Fruit fly (Drosophila melanogaster) whole organism, embryonic: Measurements from ENCODE around the gene His3.3B.
A peak's percentile ranks its signal among the peaks of the same experiment; 100 is the strongest.

Source experiments
- ATbp ChIP-seq: fragments of 200-800 bp; sonication (Bioruptor generic); optimal IDR thresholded peaks from 2 replicates; lab custom pipeline; 2017; ENCODE audit warnings: missing biosample characterization, mild to moderate bottlenecking, missing genetic modification characterization, missing genetic modification reagents
- Atf6 ChIP-seq: fragments of 200-800 bp; sonication (Bioruptor generic); IDR thresholded peaks from 2 replicates; pipeline ENCODE4 v1.3.6; 2022; ENCODE audit warnings: missing biosample characterization, missing genetic modification characterization
- CG10959 ChIP-seq: fragments of 200-800 bp; sonication (Bioruptor generic); IDR thresholded peaks from 2 replicates; pipeline ENCODE4 v1.3.6; 2022; ENCODE audit warnings: missing biosample characterization, missing genetic modification characterization
- CG10979 ChIP-seq: fragments of 200-800 bp; sonication (Bioruptor generic); optimal IDR thresholded peaks from 2 replicates; lab custom pipeline; 2018; ENCODE audit warnings: missing biosample characterization, mild to moderate bottlenecking, missing genetic modification characterization, moderate library complexity
- CG12236 ChIP-seq: fragments of 200-800 bp; sonication (Bioruptor generic); optimal IDR thresholded peaks from 2 replicates; lab custom pipeline; 2016; ENCODE audit warnings: missing biosample characterization, missing genetic modification characterization
- CG13775 ChIP-seq: fragments of 200-800 bp; sonication (Bioruptor generic); optimal IDR thresholded peaks from 3 replicates; lab custom pipeline; 2017; ENCODE audit warnings: missing biosample characterization, mild to moderate bottlenecking, missing genetic modification characterization
- CG13894 ChIP-seq: fragments of 200-800 bp; sonication (Bioruptor generic); optimal IDR thresholded peaks from 3 replicates; lab custom pipeline; 2018; ENCODE audit warnings: missing biosample characterization, mild to moderate bottlenecking, missing genetic modification characterization, moderate library complexity
- CG14667 ChIP-seq: fragments of 200-800 bp; sonication (Bioruptor generic); IDR thresholded peaks from 2 replicates; pipeline ENCODE4 v1.3.6; 2022; ENCODE audit warnings: missing biosample characterization, missing genetic modification characterization
- CG1647 ChIP-seq: fragments of 200-800 bp; sonication (Bioruptor generic); optimal IDR thresholded peaks from 3 replicates; lab custom pipeline; 2016; ENCODE audit warnings: missing biosample characterization, missing genetic modification characterization
- CG17361 ChIP-seq: fragments of 200-800 bp; sonication (Bioruptor generic); IDR thresholded peaks from 3 replicates; pipeline ENCODE4 v1.3.6; 2022; ENCODE audit warnings: missing biosample characterization, missing genetic modification characterization
- CG17568 ChIP-seq: fragments of 200-800 bp; sonication (Bioruptor generic); optimal IDR thresholded peaks from 2 replicates; lab custom pipeline; 2018; ENCODE audit warnings: missing biosample characterization, mild to moderate bottlenecking, missing genetic modification characterization, moderate library complexity
- CG2678 ChIP-seq: fragments of 200-800 bp; sonication (Bioruptor generic); optimal IDR thresholded peaks from 3 replicates; lab custom pipeline; 2019; ENCODE audit warnings: missing biosample characterization, mild to moderate bottlenecking, missing genetic modification characterization, moderate library complexity
- CG31388 ChIP-seq: fragments of 200-800 bp; sonication (Bioruptor generic); optimal IDR thresholded peaks from 2 replicates; lab custom pipeline; 2016; ENCODE audit warnings: missing biosample characterization, missing genetic modification characterization
- CG31441 ChIP-seq: fragments of 200-800 bp; sonication (Bioruptor generic); IDR thresholded peaks from 2 replicates; pipeline ENCODE4 v1.3.6; 2022; ENCODE audit warnings: missing biosample characterization, missing genetic modification characterization
- CG33557 ChIP-seq: fragments of 200-800 bp; sonication (Bioruptor generic); optimal IDR thresholded peaks from 2 replicates; lab custom pipeline; 2019; ENCODE audit warnings: missing biosample characterization, mild to moderate bottlenecking, missing genetic modification characterization, moderate library complexity
- CG5180 ChIP-seq: fragments of 200-800 bp; sonication (Bioruptor generic); optimal IDR thresholded peaks from 3 replicates; lab custom pipeline; 2017; ENCODE audit warnings: missing biosample characterization, missing genetic modification characterization, mild to moderate bottlenecking, moderate library complexity, missing genetic modification reagents
- CG5245 ChIP-seq: fragments of 200-800 bp; sonication (Bioruptor generic); optimal IDR thresholded peaks from 3 replicates; lab custom pipeline; 2016; ENCODE audit warnings: missing biosample characterization, missing genetic modification characterization
- CG6175 ChIP-seq: fragments of 200-800 bp; sonication (Bioruptor generic); IDR thresholded peaks from 3 replicates; pipeline ENCODE4 v1.3.6; 2022; ENCODE audit warnings: missing biosample characterization, missing genetic modification characterization
- CG7372 ChIP-seq: fragments of 200-800 bp; sonication (Bioruptor generic); IDR thresholded peaks from 2 replicates; pipeline ENCODE4 v1.3.6; 2022; ENCODE audit warnings: missing biosample characterization, missing genetic modification characterization
- CG7745 ChIP-seq: fragments of 200-800 bp; sonication (Bioruptor generic); optimal IDR thresholded peaks from 2 replicates; lab custom pipeline; 2018; ENCODE audit warnings: missing biosample characterization, mild to moderate bottlenecking, missing genetic modification characterization, moderate library complexity
- CG7839 ChIP-seq: fragments of 200-800 bp; sonication (Bioruptor generic); optimal IDR thresholded peaks from 3 replicates; lab custom pipeline; 2018; ENCODE audit warnings: missing biosample characterization, mild to moderate bottlenecking, missing genetic modification characterization, moderate library complexity
- CG9215 ChIP-seq: fragments of 200-800 bp; sonication (Bioruptor generic); IDR thresholded peaks from 2 replicates; pipeline ENCODE4 v1.3.6; 2022; ENCODE audit warnings: missing biosample characterization, missing genetic modification characterization
- CG9437 ChIP-seq: fragments of 200-800 bp; sonication (Bioruptor generic); optimal IDR thresholded peaks from 2 replicates; lab custom pipeline; 2018; ENCODE audit warnings: missing biosample characterization, mild to moderate bottlenecking, missing genetic modification characterization
- Dbx ChIP-seq: fragments of 200-800 bp; sonication (Bioruptor generic); IDR thresholded peaks from 3 replicates; pipeline ENCODE4 v1.3.6; 2022; ENCODE audit warnings: missing biosample characterization, missing genetic modification characterization
- Deaf1 ChIP-seq: fragments of 200-800 bp; optimal IDR thresholded peaks from 3 replicates; lab custom pipeline; 2019; ENCODE audit warnings: missing biosample characterization, mild to moderate bottlenecking, missing genetic modification characterization, moderate library complexity
- Drgx ChIP-seq: fragments of 200-800 bp; sonication (Bioruptor generic); IDR thresholded peaks from 2 replicates; pipeline ENCODE4 v1.3.6; 2022; ENCODE audit warnings: missing biosample characterization, missing genetic modification characterization
- Fer2 ChIP-seq: fragments of 200-800 bp; sonication (Bioruptor generic); optimal IDR thresholded peaks from 2 replicates; lab custom pipeline; 2018; ENCODE audit warnings: missing biosample characterization, mild to moderate bottlenecking, missing genetic modification characterization, moderate library complexity
- Gug ChIP-seq: fragments of 200-800 bp; sonication (Bioruptor generic); IDR thresholded peaks from 4 replicates; pipeline ENCODE4 v1.3.6; 2022; ENCODE audit warnings: missing biosample characterization, missing genetic modification characterization
- H2.0 ChIP-seq: fragments of 200-800 bp; sonication (Bioruptor generic); IDR thresholded peaks from 2 replicates; pipeline ENCODE4 v1.3.6; 2022; ENCODE audit warnings: missing biosample characterization, missing genetic modification characterization
- Hr39 ChIP-seq: fragments of >200 bp; optimal IDR thresholded peaks from 2 replicates; lab custom pipeline; 2017
- Hsf ChIP-seq: fragments of 200-800 bp; sonication (Bioruptor generic); optimal IDR thresholded peaks from 3 replicates; lab custom pipeline; 2016; ENCODE audit warnings: missing biosample characterization, missing genetic modification characterization
- Lim3 ChIP-seq: fragments of 200-800 bp; sonication (Bioruptor generic); IDR thresholded peaks from 2 replicates; pipeline ENCODE4 v1.3.6; 2022; ENCODE audit warnings: missing biosample characterization, missing genetic modification characterization
- MESR4 ChIP-seq: fragments of 200-800 bp; sonication (Bioruptor generic); optimal IDR thresholded peaks from 2 replicates; lab custom pipeline; 2018; ENCODE audit warnings: missing biosample characterization, mild to moderate bottlenecking, missing genetic modification characterization, moderate library complexity
- Nf-YB ChIP-seq: fragments of 200-800 bp; sonication (Bioruptor generic); optimal IDR thresholded peaks from 3 replicates; lab custom pipeline; 2019; ENCODE audit warnings: missing biosample characterization, mild to moderate bottlenecking, missing genetic modification characterization, moderate library complexity
- Opbp ChIP-seq: fragments of 200-800 bp; sonication (Bioruptor generic); IDR thresholded peaks from 3 replicates; pipeline ENCODE4 v1.3.6; 2022; ENCODE audit warnings: missing biosample characterization, missing genetic modification characterization; ENCODE audit not compliant: partially characterized antibody
- Taf1 ChIP-seq: fragments of 200-800 bp; sonication (Bioruptor generic); IDR thresholded peaks from 2 replicates; pipeline ENCODE4 v1.3.6; 2022; ENCODE audit warnings: missing biosample characterization, missing genetic modification characterization
- abd-A ChIP-seq: fragments of 200-800 bp; sonication (Bioruptor generic); optimal IDR thresholded peaks from 3 replicates; lab custom pipeline; 2019; ENCODE audit warnings: missing biosample characterization, mild to moderate bottlenecking, missing genetic modification characterization, moderate library complexity
- ac ChIP-seq: fragments of 200-800 bp; sonication (Bioruptor generic); optimal IDR thresholded peaks from 3 replicates; lab custom pipeline; 2017; ENCODE audit warnings: missing biosample characterization, mild to moderate bottlenecking, missing genetic modification characterization
- bab2 ChIP-seq: fragments of 200-800 bp; sonication (Bioruptor generic); optimal IDR thresholded peaks from 2 replicates; lab custom pipeline; 2016; ENCODE audit warnings: missing biosample characterization, missing genetic modification characterization
- dati ChIP-seq: fragments of 200-800 bp; sonication (Bioruptor generic); IDR thresholded peaks from 2 replicates; pipeline ENCODE4 v1.3.6; 2022; ENCODE audit warnings: missing biosample characterization, missing genetic modification characterization
- exex ChIP-seq: fragments of 200-800 bp; sonication (Bioruptor generic); optimal IDR thresholded peaks from 4 replicates; lab custom pipeline; 2018; ENCODE audit warnings: missing biosample characterization, mild to moderate bottlenecking, missing genetic modification characterization, moderate library complexity
- grau ChIP-seq: fragments of 200-800 bp; optimal IDR thresholded peaks from 3 replicates; lab custom pipeline; 2019; ENCODE audit warnings: missing biosample characterization, mild to moderate bottlenecking, missing genetic modification characterization, moderate library complexity
- ind ChIP-seq: fragments of 200-800 bp; sonication (Bioruptor generic); optimal IDR thresholded peaks from 3 replicates; lab custom pipeline; 2016; ENCODE audit warnings: missing biosample characterization, missing genetic modification characterization
- jing ChIP-seq: fragments of 200-800 bp; sonication (Bioruptor generic); optimal IDR thresholded peaks from 2 replicates; lab custom pipeline; 2018; ENCODE audit warnings: missing biosample characterization, mild to moderate bottlenecking, missing genetic modification characterization
- maf-S ChIP-seq: fragments of 200-800 bp; sonication (Bioruptor generic); optimal IDR thresholded peaks from 2 replicates; lab custom pipeline; 2016; ENCODE audit warnings: missing biosample characterization, missing genetic modification characterization
- odd ChIP-seq: fragments of 200-800 bp; sonication (Bioruptor generic); optimal IDR thresholded peaks from 2 replicates; lab custom pipeline; 2017; ENCODE audit warnings: missing biosample characterization, mild to moderate bottlenecking, missing genetic modification characterization
- onecut ChIP-seq: fragments of 200-800 bp; sonication (Bioruptor generic); IDR thresholded peaks from 2 replicates; pipeline ENCODE4 v1.3.6; 2022; ENCODE audit warnings: missing biosample characterization, missing genetic modification characterization
- pnt ChIP-seq: fragments of 200-800 bp; sonication (Bioruptor generic); optimal IDR thresholded peaks from 3 replicates; lab custom pipeline; 2016; ENCODE audit warnings: missing biosample characterization, missing genetic modification characterization
- sc ChIP-seq, 3 experiments: fragments of >200 bp in 2 of 3; fragments of 200-800 bp in 1 of 3; sonication (Bioruptor generic) in 1 of 3; optimal IDR thresholded peaks; 2 replicates in 2 of 3; 3 replicates in 1 of 3; lab custom pipeline; 2017; ENCODE audit warnings: mild to moderate bottlenecking in 1 of 3, missing biosample characterization in 1 of 3, missing genetic modification characterization in 1 of 3, missing genetic modification reagents in 1 of 3
- sr ChIP-seq: fragments of 200-800 bp; sonication (Bioruptor generic); IDR thresholded peaks from 3 replicates; pipeline ENCODE4 v1.3.6; 2022; ENCODE audit warnings: missing biosample characterization, missing genetic modification characterization
- tio ChIP-seq: fragments of 200-800 bp; sonication (Bioruptor generic); optimal IDR thresholded peaks from 2 replicates; lab custom pipeline; 2017; ENCODE audit warnings: missing biosample characterization, missing genetic modification characterization, inconsistent platforms
- yki ChIP-seq: fragments of >200 bp; optimal IDR thresholded peaks from 3 replicates; lab custom pipeline; 2018

Gene His3.3B

DNA sequence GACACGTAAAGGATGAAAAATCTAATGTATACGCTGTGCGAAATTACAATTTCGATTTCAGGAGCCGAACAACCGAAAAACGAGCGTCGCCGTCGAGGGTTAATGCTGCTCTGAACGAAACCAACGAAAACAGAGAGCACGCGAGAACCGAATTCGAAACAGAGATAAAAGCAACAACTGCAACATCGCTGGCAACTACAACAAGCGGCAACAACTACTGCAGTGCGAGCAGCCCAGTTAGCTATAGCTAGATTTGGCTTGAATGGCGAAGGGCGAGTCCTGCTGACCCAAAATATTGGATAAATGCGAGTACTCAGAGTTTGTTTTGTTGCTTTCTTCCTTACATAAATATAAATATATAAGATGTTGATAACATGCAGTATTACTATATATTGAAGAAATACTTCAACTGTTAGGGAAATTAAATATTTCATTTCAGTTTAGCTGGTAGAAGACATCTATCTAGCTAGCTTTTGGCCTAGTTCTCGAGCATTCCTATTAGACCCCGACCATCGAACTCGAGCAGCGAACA, 21.5 kb downstream of the His3.3B start, which contains the start of gene fend (continued):
- TF ChIP-seq MESR4 (GFP tag; lab: Kevin White, UChicago) (no peak), ac (no peak), sc (optimal IDR thresholded peaks at IDR 0.05; lab: Kevin White, UChicago) (no peak), sc (GFP tag; optimal IDR thresholded peaks at IDR 0.05; lab: Kevin White, UChicago) (no peak), CG5245 (GFP tag; lab: Kevin White, UChicago) (no peak), Hr39 (lab: Kevin White, UChicago) (no peak), sr (no peak), Taf1 (GFP tag; lab: Robert Waterston, UW) (no peak), dati (GFP tag; lab: Robert Waterston, UW) (no peak), CG10959 (peak; percentile 77), Lim3 (GFP tag; lab: Robert Waterston, UW) (no peak), ind (GFP tag; lab: Kevin White, UChicago) (peak; percentile 28), Hsf (peak; percentile 4), bab2 (GFP tag; lab: Kevin White, UChicago) (no peak), Gug (GFP tag; lab: Robert Waterston, UW) (no peak), Dbx (GFP tag; lab: Robert Waterston, UW) (no peak), exex (tag; lab: Kevin White, UChicago) (no peak), CG10979 (tag; lab: Kevin White, UChicago) (peak; percentile 31), CG5180 (peak; percentile 100), CG7745 (tag; lab: Kevin White, UChicago) (no peak), CG31441 (GFP tag; lab: Robert Waterston, UW) (peak; percentile 53), odd (GFP tag; lab: Kevin White, UChicago) (peak; percentile 13), CG17568 (GFP tag; lab: Kevin White, UChicago) (no peak), onecut (GFP tag; lab: Robert Waterston, UW) (no peak), tio (GFP tag; lab: Kevin White, UChicago) (no peak), ATbp (GFP tag; lab: Kevin White, UChicago) (no peak), Drgx (GFP tag; lab: Robert Waterston, UW) (no peak), CG31388 (GFP tag; lab: Kevin White, UChicago) (no peak), CG13775 (GFP tag; lab: Kevin White, UChicago) (peak; percentile 24), CG6175 (no peak), CG13894 (tag; lab: Kevin White, UChicago) (peak; percentile 25), grau (tag; lab: Kevin White, UChicago) (peak; percentile 61), CG14667 (GFP tag; lab: Robert Waterston, UW) (no peak), CG7372 (no peak), maf-S (GFP tag; lab: Kevin White, UChicago) (no peak), Opbp (GFP tag; lab: Robert Waterston, UW) (peak; percentile 39; the same call in 1 of the 3 replicates), CG7839 (tag; lab: Kevin White, UChicago) (peak; percentile 60), pnt (GFP tag; lab: Kevin White, UChicago) (no peak), Atf6 (no peak), CG1647 (GFP tag; lab: Kevin White, UChicago) (no peak), CG9437 (GFP tag; lab: Kevin White, UChicago) (no peak), Fer2 (tag; lab: Kevin White, UChicago) (no peak), CG17361 (GFP tag; lab: Robert Waterston, UW) (peak; percentile 67; the same call in 2 of the 3 replicates), CG12236 (GFP tag; lab: Kevin White, UChicago) (no peak), CG2678 (tag; lab: Kevin White, UChicago) (peak; percentile 67), CG9215 (GFP tag; lab: Robert Waterston, UW) (no peak), abd-A (tag; lab: Kevin White, UChicago) (peak; percentile 9), CG33557 (GFP tag; lab: Kevin White, UChicago) (peak; percentile 47), jing (GFP tag; lab: Kevin White, UChicago) (no peak), Nf-YB (GFP tag; lab: Kevin White, UChicago) (no peak), H2.0 (GFP tag; lab: Robert Waterston, UW) (no peak), yki (lab: Kevin White, UChicago) (no peak), Deaf1 (tag; lab: Kevin White, UChicago) (peak; percentile 68)
